Worm (Caenorhabditis elegans): ENCODE results near the gene sqv-8.

DNA sequence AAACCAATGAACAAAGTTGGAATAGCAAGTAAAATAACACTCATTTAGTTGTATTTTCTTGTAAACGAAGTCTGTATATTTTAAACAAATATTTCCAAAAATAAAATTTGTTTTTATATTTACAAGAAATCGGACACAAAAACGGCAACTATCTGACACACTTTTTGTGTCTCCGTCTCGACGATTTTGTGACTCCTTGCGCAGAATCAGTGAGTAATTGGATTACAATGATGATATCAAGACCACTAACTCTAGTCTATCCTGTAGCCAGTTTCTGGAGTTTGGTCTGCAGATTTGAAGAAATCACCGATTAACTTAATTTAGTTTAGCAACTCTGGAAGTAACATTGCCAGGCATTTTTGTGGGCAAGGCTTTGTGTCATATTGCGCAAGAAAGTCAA, 16.0 kb downstream of the sqv-8 start, which contains the start of gene cyp-13A10:
- TF ChIP-seq ref-1 (GFP tag; conservative IDR thresholded peaks at IDR 0.05), result no peak
- TF ChIP-seq ztf-29 (GFP tag; IDR thresholded peaks at IDR 0.05), result no peak
